Fruit fly (Drosophila melanogaster): ENCODE results near the gene Msr-110.

Gene Msr-110

DNA sequence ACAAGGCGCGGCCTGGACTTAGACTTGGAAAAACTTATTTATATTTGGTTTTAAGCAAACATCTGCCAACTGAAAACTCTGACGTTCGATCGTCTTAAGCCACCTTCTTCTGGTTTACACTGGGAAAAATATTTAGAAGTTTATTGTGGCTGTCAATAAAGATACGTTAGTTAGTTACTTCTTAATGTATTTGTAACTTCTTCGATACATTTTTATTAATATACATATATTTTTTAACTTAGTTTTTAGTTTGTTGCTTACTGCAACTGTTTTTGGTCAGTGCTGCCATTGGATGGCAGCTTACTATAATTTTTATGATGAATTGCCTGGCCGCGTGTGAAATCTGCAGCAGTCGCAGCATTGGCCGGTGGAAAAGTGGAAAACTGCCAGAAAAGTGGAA lies 32.3 kb upstream of the Msr-110 start:
- TF ChIP-seq CG10348 (GFP tag; IDR thresholded peaks at IDR 0.05) (no peak), CG34367 (tag; optimal IDR thresholded peaks at IDR 0.05) (no peak), Ets98B (GFP tag; IDR thresholded peaks at IDR 0.05) (peak; percentile 60), CG14655 (GFP tag; optimal IDR thresholded peaks at IDR 0.05) (no peak), CG8301 (tag; optimal IDR thresholded peaks at IDR 0.05) (peak; percentile 75), CG8159 (tag; optimal IDR thresholded peaks at IDR 0.05) (no peak), CG12605 (GFP tag; IDR thresholded peaks at IDR 0.05) (no peak), CG15710 (tag; optimal IDR thresholded peaks at IDR 0.05) (no peak), CG32121 (GFP tag; IDR thresholded peaks at IDR 0.05) (peak; percentile 58), CG4496 (GFP tag; IDR thresholded peaks at IDR 0.05) (0 out of 3 replicates have a peak, but pooled peaks have one; percentile 51), EcR (GFP tag; optimal IDR thresholded peaks at IDR 0.05) (no peak), Pif1A (GFP tag; optimal IDR thresholded peaks at IDR 0.05) (no peak), CG17806 (tag; optimal IDR thresholded peaks at IDR 0.05) (no peak)

dm6 chr3L:5608786-5609370 lies 31.7 kb upstream of the Msr-110 start:
- TF ChIP-seq Ets98B (GFP tag; IDR thresholded peaks at IDR 0.05): no peak
- TF ChIP-seq CG34367 (tag; optimal IDR thresholded peaks at IDR 0.05): no peak
- no peak for TF ChIP-seq CG32121 (GFP tag; IDR thresholded peaks at IDR 0.05)
- TF ChIP-seq rn (GFP tag; IDR thresholded peaks at IDR 0.05): no peak
- TF ChIP-seq CG15710 (tag; optimal IDR thresholded peaks at IDR 0.05): no peak
- TF ChIP-seq Pif1B (GFP tag; optimal IDR thresholded peaks at IDR 0.05): no peak
- no peak for TF ChIP-seq CG10348 (GFP tag; IDR thresholded peaks at IDR 0.05)
- TF ChIP-seq CG4496 (GFP tag; IDR thresholded peaks at IDR 0.05): no peak
- no peak for TF ChIP-seq CG13204 (GFP tag; optimal IDR thresholded peaks at IDR 0.05)
- TF ChIP-seq CG12605 (GFP tag; IDR thresholded peaks at IDR 0.05): no peak
- TF ChIP-seq CG17806 (tag; optimal IDR thresholded peaks at IDR 0.05): no peak
- TF ChIP-seq EcR (GFP tag; optimal IDR thresholded peaks at IDR 0.05): no peak
- TF ChIP-seq CG8301 (tag; optimal IDR thresholded peaks at IDR 0.05): no peak
- no peak for TF ChIP-seq CG14655 (GFP tag; optimal IDR thresholded peaks at IDR 0.05)
- TF ChIP-seq gl (tag; optimal IDR thresholded peaks at IDR 0.05): no peak

DNA sequence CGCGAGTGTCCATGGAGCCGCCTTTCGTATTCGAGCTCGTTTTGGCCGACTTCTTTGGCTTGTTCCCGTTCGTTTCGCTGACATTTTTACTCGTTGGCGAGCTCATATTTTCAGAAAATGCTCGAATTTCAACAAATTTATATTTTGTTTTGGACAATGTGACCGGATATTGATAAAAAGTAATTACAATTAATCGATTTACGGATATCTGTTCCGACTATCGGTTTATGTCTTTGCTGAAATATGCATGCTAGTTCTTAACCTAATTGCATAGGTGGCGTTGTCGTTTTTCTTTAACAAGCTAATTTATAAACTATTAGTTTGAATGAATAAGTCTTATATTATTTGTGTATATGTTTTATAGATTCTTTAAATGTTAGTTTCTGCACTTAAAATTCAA lies 31.0 kb upstream of the Msr-110 start, which contains the start of gene Eaf6:
TSS of gene Eaf6 (minus strand) at position 173 of the 400 bp plus-strand sequence.
- no peak for TF ChIP-seq CG10348 (GFP tag; IDR thresholded peaks at IDR 0.05)
- TF ChIP-seq EcR (GFP tag; optimal IDR thresholded peaks at IDR 0.05): peak; percentile 13

DNA sequence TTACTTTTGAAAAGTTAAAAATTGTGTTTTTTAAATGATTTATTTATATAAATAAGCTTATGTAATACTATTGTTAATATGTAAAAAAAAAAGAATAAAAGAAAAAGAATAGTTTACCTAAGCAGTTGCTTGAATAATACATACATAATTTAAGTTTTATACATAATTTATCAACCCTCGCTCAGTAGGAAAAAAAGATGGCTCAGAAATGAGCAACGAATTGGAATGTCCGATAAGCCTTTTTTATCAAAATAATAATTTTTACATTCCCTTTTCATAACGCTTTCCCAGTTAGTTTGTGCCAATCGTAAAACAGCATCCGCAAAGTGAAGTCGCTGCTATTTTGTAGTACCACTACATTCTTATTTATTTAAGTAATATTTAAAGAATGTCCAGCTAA lies 27.3 kb upstream of the Msr-110 start, which contains the start of gene mthl2:
TSS of gene mthl2 (plus strand) at position 301 of the 400 bp plus-strand sequence.
- TF ChIP-seq CG17806 (tag; optimal IDR thresholded peaks at IDR 0.05) (no peak), CG9948 (tag; optimal IDR thresholded peaks at IDR 0.05) (no peak), CG4496 (GFP tag; IDR thresholded peaks at IDR 0.05) (no peak), EcR (GFP tag; optimal IDR thresholded peaks at IDR 0.05) (no peak), Snoo (tag; optimal IDR thresholded peaks at IDR 0.05) (no peak), CG13204 (GFP tag; optimal IDR thresholded peaks at IDR 0.05) (no peak), CG32121 (GFP tag; IDR thresholded peaks at IDR 0.05) (no peak), Pif1A (GFP tag; optimal IDR thresholded peaks at IDR 0.05) (no peak), Pif1B (GFP tag; optimal IDR thresholded peaks at IDR 0.05) (no peak), fd96Ca (GFP tag; IDR thresholded peaks at IDR 0.05) (no peak), CG10348 (GFP tag; IDR thresholded peaks at IDR 0.05) (no peak)

dm6 chr3L:5603860-5604415 lies 26.8 kb upstream of the Msr-110 start, which contains the start of gene TM9SF3:
Gene TM9SF3 (minus strand): TSS chr3L:5603979.
- TF ChIP-seq Ets98B (GFP tag; IDR thresholded peaks at IDR 0.05): no peak
- TF ChIP-seq CG10348 (GFP tag; IDR thresholded peaks at IDR 0.05): no peak

dm6 chr3L:5599592-5599991 lies 22.4 kb upstream of the Msr-110 start, which contains the start of gene CG10591:
Gene CG10591 (minus strand): TSS chr3L:5599692.
- TF ChIP-seq Pif1A (GFP tag; optimal IDR thresholded peaks at IDR 0.05): no peak
- TF ChIP-seq CG4496 (GFP tag; IDR thresholded peaks at IDR 0.05): no peak
- no peak for TF ChIP-seq CG17806 (tag; optimal IDR thresholded peaks at IDR 0.05)
- no peak for TF ChIP-seq CG32121 (GFP tag; IDR thresholded peaks at IDR 0.05)
- TF ChIP-seq CG8301 (tag; optimal IDR thresholded peaks at IDR 0.05): no peak
- TF ChIP-seq D1 (tag; optimal IDR thresholded peaks at IDR 0.05): no peak
- no peak for TF ChIP-seq CG14655 (GFP tag; optimal IDR thresholded peaks at IDR 0.05)
- no peak for TF ChIP-seq CG12605 (GFP tag; IDR thresholded peaks at IDR 0.05)
- no peak for TF ChIP-seq Snoo (tag; optimal IDR thresholded peaks at IDR 0.05)
- no peak for TF ChIP-seq gl (tag; optimal IDR thresholded peaks at IDR 0.05)
- no peak for TF ChIP-seq CG34367 (tag; optimal IDR thresholded peaks at IDR 0.05)
- TF ChIP-seq CG15710 (tag; optimal IDR thresholded peaks at IDR 0.05): no peak
- no peak for TF ChIP-seq fd96Ca (GFP tag; IDR thresholded peaks at IDR 0.05)
- no peak for TF ChIP-seq CG9948 (tag; optimal IDR thresholded peaks at IDR 0.05)
- TF ChIP-seq EcR (GFP tag; optimal IDR thresholded peaks at IDR 0.05): no peak
- TF ChIP-seq CG8159 (tag; optimal IDR thresholded peaks at IDR 0.05): no peak
